Fruit fly (Drosophila melanogaster) whole organism, embryonic: ENCODE data around the gene Tpst.

Experiments
- Bgb ChIP-seq: fragments of 200-800 bp; sonication (Bioruptor generic); IDR thresholded peaks from 2 replicates; pipeline ENCODE4 v1.3.6; 2022; ENCODE audit warnings: missing biosample characterization, missing genetic modification characterization; ENCODE audit not compliant: partially characterized antibody
- BtbVII ChIP-seq: fragments of 200-800 bp; sonication (Bioruptor generic); optimal IDR thresholded peaks from 3 replicates; lab custom pipeline; 2017; ENCODE audit warnings: missing biosample characterization, mild to moderate bottlenecking, missing genetic modification characterization
- CG10267 ChIP-seq: fragments of 200-800 bp; sonication (Bioruptor generic); optimal IDR thresholded peaks from 2 replicates; lab custom pipeline; 2018; ENCODE audit warnings: missing biosample characterization, mild to moderate bottlenecking, missing genetic modification characterization, moderate library complexity
- CG10366 ChIP-seq: fragments of 200-800 bp; sonication (Bioruptor generic); IDR thresholded peaks from 2 replicates; pipeline ENCODE4 v1.3.6; 2022; ENCODE audit warnings: missing biosample characterization, missing genetic modification characterization
- CG12744 ChIP-seq: fragments of 200-800 bp; sonication (Bioruptor generic); optimal IDR thresholded peaks from 2 replicates; lab custom pipeline; 2016; ENCODE audit warnings: missing biosample characterization, missing genetic modification characterization
- CG13287 ChIP-seq: fragments of 200-800 bp; sonication (Bioruptor generic); IDR thresholded peaks from 2 replicates; pipeline ENCODE4 v1.3.6; 2022; ENCODE audit warnings: missing biosample characterization, missing genetic modification characterization; ENCODE audit not compliant: partially characterized antibody
- CG15479 ChIP-seq: fragments of 200-800 bp; sonication (Bioruptor generic); optimal IDR thresholded peaks from 3 replicates; lab custom pipeline; 2019; ENCODE audit warnings: missing biosample characterization, mild to moderate bottlenecking, missing genetic modification characterization, moderate library complexity
- CG15601 ChIP-seq: fragments of 200-800 bp; sonication (Bioruptor generic); optimal IDR thresholded peaks from 3 replicates; lab custom pipeline; 2019; ENCODE audit warnings: missing biosample characterization, mild to moderate bottlenecking, missing genetic modification characterization, moderate library complexity
- CG1832 ChIP-seq: fragments of 200-800 bp; sonication (Bioruptor generic); optimal IDR thresholded peaks from 2 replicates; lab custom pipeline; 2017; ENCODE audit warnings: missing biosample characterization, mild to moderate bottlenecking, missing genetic modification characterization, inconsistent platforms
- CG3838 ChIP-seq: fragments of 200-800 bp; sonication (Bioruptor generic); optimal IDR thresholded peaks from 3 replicates; lab custom pipeline; 2016; ENCODE audit warnings: missing biosample characterization, missing genetic modification characterization
- CG3995 ChIP-seq: fragments of 200-800 bp; sonication (Bioruptor generic); optimal IDR thresholded peaks from 3 replicates; lab custom pipeline; 2016; ENCODE audit warnings: missing biosample characterization, missing genetic modification characterization
- CG4854 ChIP-seq: fragments of 200-800 bp; sonication (Bioruptor generic); optimal IDR thresholded peaks from 2 replicates; lab custom pipeline; 2016; ENCODE audit warnings: missing biosample characterization, missing genetic modification characterization, inconsistent platforms
- CG6272 ChIP-seq: fragments of 200-800 bp; sonication (Bioruptor generic); IDR thresholded peaks from 2 replicates; pipeline ENCODE4 v1.3.6; 2022; ENCODE audit warnings: missing biosample characterization, missing genetic modification characterization
- CG6683 ChIP-seq: fragments of 200-800 bp; sonication (Bioruptor generic); optimal IDR thresholded peaks from 2 replicates; lab custom pipeline; 2017; ENCODE audit warnings: missing biosample characterization, mild to moderate bottlenecking, missing genetic modification characterization, missing genetic modification reagents
- CG8290 ChIP-seq, 3 experiments: fragments of 200-800 bp; sonication (Bioruptor generic); optimal IDR thresholded peaks; 2 replicates each; lab custom pipeline; 2016 to 2019; ENCODE audit warnings: missing biosample characterization in 3 of 3, missing genetic modification characterization in 3 of 3, mild to moderate bottlenecking in 2 of 3, moderate library complexity in 1 of 3
- CG8478 ChIP-seq: fragments of >200 bp; optimal IDR thresholded peaks from 2 replicates; lab custom pipeline; 2018
- CG9215 ChIP-seq: fragments of 200-800 bp; sonication (Bioruptor generic); IDR thresholded peaks from 2 replicates; pipeline ENCODE4 v1.3.6; 2022; ENCODE audit warnings: missing biosample characterization, missing genetic modification characterization
- CG9609 ChIP-seq: fragments of 200-800 bp; sonication (Bioruptor generic); optimal IDR thresholded peaks from 3 replicates; lab custom pipeline; 2016; ENCODE audit warnings: missing biosample characterization, missing genetic modification characterization
- Dref ChIP-seq: fragments of 200-800 bp; sonication (Bioruptor generic); IDR thresholded peaks from 2 replicates; pipeline ENCODE4 v1.3.6; 2022; ENCODE audit warnings: missing biosample characterization, missing genetic modification characterization
- Fer3 ChIP-seq: fragments of 200-800 bp; sonication (Bioruptor generic); optimal IDR thresholded peaks from 2 replicates; lab custom pipeline; 2018; ENCODE audit warnings: missing biosample characterization, mild to moderate bottlenecking, missing genetic modification characterization, moderate library complexity
- Gsc ChIP-seq: fragments of 200-800 bp; sonication (Bioruptor generic); IDR thresholded peaks from 2 replicates; pipeline ENCODE4 v1.3.6; 2022; ENCODE audit warnings: missing biosample characterization, missing genetic modification characterization
- HHEX ChIP-seq: fragments of 200-800 bp; sonication (Bioruptor generic); optimal IDR thresholded peaks from 3 replicates; lab custom pipeline; 2017; ENCODE audit warnings: missing biosample characterization, mild to moderate bottlenecking, missing genetic modification characterization, missing genetic modification reagents
- HmgZ ChIP-seq: fragments of 200-800 bp; sonication (Bioruptor generic); optimal IDR thresholded peaks from 2 replicates; lab custom pipeline; 2018; ENCODE audit warnings: missing biosample characterization, mild to moderate bottlenecking, missing genetic modification characterization
- Jarid2 ChIP-seq: fragments of 200-800 bp; sonication (Bioruptor generic); optimal IDR thresholded peaks from 3 replicates; lab custom pipeline; 2017; ENCODE audit warnings: mild to moderate bottlenecking, missing biosample characterization, missing genetic modification reagents, missing genetic modification characterization
- Lhr ChIP-seq: fragments of 200-800 bp; sonication (Bioruptor generic); optimal IDR thresholded peaks from 3 replicates; lab custom pipeline; 2017; ENCODE audit warnings: mild to moderate bottlenecking, missing biosample characterization, missing genetic modification reagents, missing genetic modification characterization
- Lim3 ChIP-seq: fragments of 200-800 bp; sonication (Bioruptor generic); IDR thresholded peaks from 2 replicates; pipeline ENCODE4 v1.3.6; 2022; ENCODE audit warnings: missing biosample characterization, missing genetic modification characterization
- Side ChIP-seq: fragments of 200-800 bp; sonication (Bioruptor generic); optimal IDR thresholded peaks from 2 replicates; lab custom pipeline; 2016; ENCODE audit warnings: missing biosample characterization, missing genetic modification characterization
- Taf1 ChIP-seq: fragments of 200-800 bp; sonication (Bioruptor generic); IDR thresholded peaks from 2 replicates; pipeline ENCODE4 v1.3.6; 2022; ENCODE audit warnings: missing biosample characterization, missing genetic modification characterization
- ato ChIP-seq: fragments of 200-800 bp; sonication (Bioruptor generic); IDR thresholded peaks from 2 replicates; pipeline ENCODE4 v1.3.6; 2022; ENCODE audit warnings: missing biosample characterization, missing genetic modification characterization; ENCODE audit not compliant: partially characterized antibody
- bab2 ChIP-seq: fragments of 200-800 bp; sonication (Bioruptor generic); optimal IDR thresholded peaks from 2 replicates; lab custom pipeline; 2016; ENCODE audit warnings: missing biosample characterization, missing genetic modification characterization
- chm ChIP-seq: fragments of 200-800 bp; sonication (Bioruptor generic); IDR thresholded peaks from 2 replicates; pipeline ENCODE4 v1.3.6; 2022; ENCODE audit warnings: missing biosample characterization, missing genetic modification characterization
- ci ChIP-seq: fragments of 200-800 bp; sonication (Bioruptor generic); IDR thresholded peaks from 3 replicates; pipeline ENCODE4 v1.3.6; 2022; ENCODE audit warnings: missing biosample characterization, missing genetic modification characterization
- dan ChIP-seq: fragments of 200-800 bp; sonication (Bioruptor generic); IDR thresholded peaks from 2 replicates; pipeline ENCODE4 v1.3.6; 2022; ENCODE audit warnings: missing biosample characterization, missing genetic modification characterization
- dati ChIP-seq: fragments of 200-800 bp; sonication (Bioruptor generic); IDR thresholded peaks from 2 replicates; pipeline ENCODE4 v1.3.6; 2022; ENCODE audit warnings: missing biosample characterization, missing genetic modification characterization
- disco-r ChIP-seq: fragments of 200-800 bp; sonication (Bioruptor generic); optimal IDR thresholded peaks from 2 replicates; lab custom pipeline; 2016; ENCODE audit warnings: missing biosample characterization, missing genetic modification characterization
- dmrt11E ChIP-seq: fragments of 200-800 bp; sonication (Bioruptor generic); optimal IDR thresholded peaks from 3 replicates; lab custom pipeline; 2018; ENCODE audit warnings: missing biosample characterization, mild to moderate bottlenecking, missing genetic modification characterization, moderate library complexity
- dysf ChIP-seq: fragments of 200-800 bp; sonication (Bioruptor generic); IDR thresholded peaks from 3 replicates; pipeline ENCODE4 v1.3.6; 2022; ENCODE audit warnings: missing biosample characterization, missing genetic modification characterization
- esg ChIP-seq: fragments of 200-800 bp; sonication (Bioruptor generic); conservative IDR thresholded peaks from 2 replicates; pipeline ENCODE4 v1.3.6; 2022; ENCODE audit warnings: missing biosample characterization, missing genetic modification characterization
- fru ChIP-seq: fragments of >200 bp; optimal IDR thresholded peaks from 2 replicates; lab custom pipeline; 2017
- jumu ChIP-seq: fragments of 200-800 bp; sonication (Bioruptor generic); optimal IDR thresholded peaks from 3 replicates; lab custom pipeline; 2016; ENCODE audit warnings: missing biosample characterization, missing genetic modification characterization
- kay ChIP-seq: fragments of 200-800 bp; sonication (Bioruptor generic); optimal IDR thresholded peaks from 2 replicates; lab custom pipeline; 2016; ENCODE audit warnings: missing biosample characterization, missing genetic modification characterization
- kni ChIP-seq: fragments of 200-800 bp; sonication (Bioruptor generic); optimal IDR thresholded peaks from 3 replicates; lab custom pipeline; 2017; ENCODE audit warnings: mild to moderate bottlenecking, missing biosample characterization, missing genetic modification reagents, missing genetic modification characterization
- luna ChIP-seq: fragments of 200-800 bp; sonication (Bioruptor generic); optimal IDR thresholded peaks from 2 replicates; lab custom pipeline; 2016; ENCODE audit warnings: missing biosample characterization, missing genetic modification characterization
- odd ChIP-seq: fragments of 200-800 bp; sonication (Bioruptor generic); optimal IDR thresholded peaks from 2 replicates; lab custom pipeline; 2017; ENCODE audit warnings: missing biosample characterization, mild to moderate bottlenecking, missing genetic modification characterization
- pnt ChIP-seq: fragments of 200-800 bp; sonication (Bioruptor generic); optimal IDR thresholded peaks from 3 replicates; lab custom pipeline; 2016; ENCODE audit warnings: missing biosample characterization, missing genetic modification characterization
- pzg ChIP-seq: fragments of 200-800 bp; sonication (Bioruptor generic); optimal IDR thresholded peaks from 3 replicates; lab custom pipeline; 2018; ENCODE audit warnings: missing biosample characterization, mild to moderate bottlenecking, missing genetic modification characterization, moderate library complexity
- sens ChIP-seq: fragments of 200-800 bp; sonication (Bioruptor generic); peaks from one replicate; lab custom pipeline; 2016; ENCODE audit warnings: missing biosample characterization, missing genetic modification characterization
- sob ChIP-seq: fragments of 200-800 bp; sonication (Bioruptor generic); IDR thresholded peaks from 2 replicates; pipeline ENCODE4 v1.3.6; 2022; ENCODE audit warnings: missing biosample characterization, missing genetic modification characterization
- tin ChIP-seq: fragments of 200-800 bp; sonication (Bioruptor generic); optimal IDR thresholded peaks from 3 replicates; lab custom pipeline; 2016; ENCODE audit warnings: missing biosample characterization, missing genetic modification characterization
- toy ChIP-seq: fragments of 200-800 bp; sonication (Bioruptor generic); IDR thresholded peaks from 2 replicates; pipeline ENCODE4 v1.3.6; 2022; ENCODE audit warnings: missing biosample characterization, missing genetic modification characterization
- twi ChIP-seq: fragments of 200-800 bp; optimal IDR thresholded peaks from 2 replicates; lab custom pipeline; 2019; ENCODE audit warnings: missing biosample characterization, mild to moderate bottlenecking, missing genetic modification characterization, moderate library complexity
- zfh1 ChIP-seq: fragments of 200-800 bp; sonication (Bioruptor generic); IDR thresholded peaks from 3 replicates; pipeline ENCODE4 v1.3.6; 2022; ENCODE audit warnings: missing biosample characterization, missing genetic modification characterization

The Tpst gene

DNA sequence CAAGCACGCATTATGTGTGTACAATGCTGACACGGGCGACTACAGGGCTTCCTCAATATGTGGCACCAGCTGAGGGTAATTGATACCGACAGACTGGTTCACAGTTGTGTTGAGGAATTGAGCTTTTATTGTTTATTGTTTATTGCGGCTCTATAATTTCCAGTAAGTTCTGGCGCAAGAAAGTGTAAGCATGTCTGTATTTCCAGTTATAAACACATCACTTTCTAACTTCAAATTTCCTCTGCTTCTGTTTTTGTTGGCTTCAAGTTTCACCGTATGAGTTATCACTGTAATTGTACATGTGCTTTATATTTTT, 62.9 kb downstream of the Tpst start (continued):
- TF ChIP-seq Fer3 (tag; lab: Kevin White, UChicago) (peak; percentile 82), Taf1 (GFP tag; lab: Robert Waterston, UW) (peak; percentile 49; the same call in 1 of the 2 replicates), CG12744 (GFP tag; lab: Kevin White, UChicago) (peak; percentile 57), Lim3 (GFP tag; lab: Robert Waterston, UW) (no peak), CG8290 (GFP tag; optimal IDR thresholded peaks at IDR 0.05; lab: Kevin White, UChicago) (no peak), CG8290 (tag; optimal IDR thresholded peaks at IDR 0.05; lab: Kevin White, UChicago) (peak in 1 of 2 experiments; percentile 66), dati (GFP tag; lab: Robert Waterston, UW) (peak; percentile 13; the same call in 1 of the 2 replicates), CG1832 (GFP tag; lab: Kevin White, UChicago) (no peak), BtbVII (GFP tag; lab: Kevin White, UChicago) (peak; percentile 72), esg (peak; percentile 62), CG3838 (GFP tag; lab: Kevin White, UChicago) (peak; percentile 12), dysf (GFP tag; lab: Robert Waterston, UW) (peak; percentile 91), CG6683 (peak; percentile 46), CG3995 (GFP tag; lab: Kevin White, UChicago) (peak; percentile 14), CG4854 (GFP tag; lab: Kevin White, UChicago) (peak; percentile 47), zfh1 (GFP tag; lab: Robert Waterston, UW) (peak; percentile 56; the same call in 2 of the 3 replicates), HmgZ (tag; lab: Kevin White, UChicago) (peak; percentile 68), bab2 (GFP tag; lab: Kevin White, UChicago) (peak; percentile 77), sob (peak; percentile 75), odd (GFP tag; lab: Kevin White, UChicago) (peak; percentile 67), tin (GFP tag; lab: Kevin White, UChicago) (peak; percentile 73), kay (GFP tag; lab: Kevin White, UChicago) (peak; percentile 62), fru (lab: Kevin White, UChicago) (no peak), pnt (GFP tag; lab: Kevin White, UChicago) (peak; percentile 85), CG10267 (peak; percentile 43), sens (GFP tag; lab: Kevin White, UChicago) (peak; percentile 93), pzg (no peak), Side (GFP tag; lab: Kevin White, UChicago) (peak; percentile 77), CG10366 (peak; percentile 64), Bgb (GFP tag; lab: Robert Waterston, UW) (no peak), dmrt11E (peak; percentile 43), CG15479 (GFP tag; lab: Kevin White, UChicago) (no peak), ci (peak; percentile 83), CG9215 (GFP tag; lab: Robert Waterston, UW) (peak; percentile 81), dan (GFP tag; lab: Robert Waterston, UW) (no peak), chm (GFP tag; lab: Robert Waterston, UW) (peak; percentile 37), twi (tag; lab: Kevin White, UChicago) (peak; percentile 46), jumu (peak; percentile 65), ato (GFP tag; lab: Robert Waterston, UW) (no peak), CG15601 (tag; lab: Kevin White, UChicago) (peak; percentile 4), HHEX (GFP tag; lab: Kevin White, UChicago) (peak; percentile 73), Jarid2 (GFP tag; lab: Kevin White, UChicago) (peak; percentile 31), luna (GFP tag; lab: Kevin White, UChicago) (peak; percentile 66), Dref (GFP tag; lab: Robert Waterston, UW) (no peak), CG9609 (GFP tag; lab: Kevin White, UChicago) (peak; percentile 76), CG8478 (lab: Kevin White, UChicago) (no peak), kni (GFP tag; lab: Kevin White, UChicago) (peak; percentile 54), toy (no peak), Lhr (GFP tag; lab: Kevin White, UChicago) (no peak), Gsc (GFP tag; lab: Robert Waterston, UW) (no peak), CG6272 (GFP tag; lab: Robert Waterston, UW) (peak; percentile 63), CG13287 (GFP tag; lab: Robert Waterston, UW) (peak; percentile 22; the same call in 1 of the 2 replicates), disco-r (peak; percentile 35)
